Worm (Caenorhabditis elegans) whole organism, L4 larva: ENCODE data around the gene F56D6.12.

Source experiments
- F26F4.8 ChIP-seq: fragments of 200-800 bp; sonication (Bioruptor generic); conservative IDR thresholded peaks from 2 replicates; pipeline ENCODE4 v1.3.6; 2022; ENCODE audit warnings: missing genetic modification characterization, missing compliant biosample characterization
- F44E2.7 ChIP-seq: fragments of 200-800 bp; sonication (Bioruptor generic); IDR thresholded peaks from 2 replicates; pipeline ENCODE4 v2.1.2; 2022; ENCODE audit warnings: missing genetic modification characterization, missing compliant biosample characterization
- R02D3.7 ChIP-seq: fragments of 150-350 bp; sonication (generic microtip); optimal IDR thresholded peaks from 3 replicates; lab custom pipeline; 2014; ENCODE audit warnings: missing biosample characterization, missing genetic modification characterization
- T20F7.1 ChIP-seq: fragments of 200-800 bp; sonication (Bioruptor generic); optimal IDR thresholded peaks from 2 replicates; lab custom pipeline; 2018; ENCODE audit warnings: mild to moderate bottlenecking, missing genetic modification characterization, missing compliant biosample characterization
- aly-2 ChIP-seq: sonication (generic microtip); optimal IDR thresholded peaks from 2 replicates; lab custom pipeline; 2018; ENCODE audit warnings: missing biosample characterization, missing genetic modification characterization
- ceh-20 ChIP-seq: fragments of 200-800 bp; sonication (Bioruptor generic); IDR thresholded peaks from 2 replicates; pipeline ENCODE4 v1.3.6; 2022; ENCODE audit warnings: missing genetic modification reagents, missing genetic modification characterization, missing compliant biosample characterization
- ceh-82 ChIP-seq: sonication (generic microtip); optimal IDR thresholded peaks from 2 replicates; lab custom pipeline; 2017; ENCODE audit warnings: missing biosample characterization, missing genetic modification characterization
- ces-1 ChIP-seq: fragments of 150-350 bp; sonication (generic microtip); optimal IDR thresholded peaks from 4 replicates; lab custom pipeline; 2014; ENCODE audit warnings: missing biosample characterization, missing genetic modification reagents, missing genetic modification characterization
- daf-12 ChIP-seq: fragments of 150-350 bp; optimal IDR thresholded peaks from 2 replicates; lab custom pipeline; 2014; ENCODE audit warnings: missing biosample characterization, missing genetic modification reagents, missing genetic modification characterization
- daf-16 ChIP-seq, 3 experiments: sonication (generic microtip); optimal IDR thresholded peaks; 2 replicates each; lab custom pipeline; 2016 to 2017; ENCODE audit warnings: missing genetic modification characterization in 3 of 3, missing genetic modification reagents in 3 of 3, mild to moderate bottlenecking in 2 of 3, missing compliant biosample characterization in 2 of 3, missing biosample characterization in 1 of 3, moderate library complexity in 1 of 3
- dmd-8 ChIP-seq: fragments of 200-800 bp; sonication (Bioruptor generic); IDR thresholded peaks from 2 replicates; pipeline ENCODE4 v1.3.6; 2022; ENCODE audit warnings: missing genetic modification characterization, missing compliant biosample characterization
- dve-1 ChIP-seq: sonication (generic microtip); optimal IDR thresholded peaks from 2 replicates; lab custom pipeline; 2017; ENCODE audit warnings: antibody characterized with exemption, mild to moderate bottlenecking, missing genetic modification characterization, missing compliant biosample characterization; ENCODE audit not compliant: insufficient read depth
- fkh-10 ChIP-seq: fragments of 150-350 bp; optimal IDR thresholded peaks from 2 replicates; lab custom pipeline; 2014; ENCODE audit warnings: missing biosample characterization, missing genetic modification reagents, missing genetic modification characterization
- hlh-11 ChIP-seq: fragments of 200-800 bp; sonication (Bioruptor generic); optimal IDR thresholded peaks from 2 replicates; lab custom pipeline; 2018; ENCODE audit warnings: mild to moderate bottlenecking, missing genetic modification characterization, missing compliant biosample characterization
- hmg-1.1 ChIP-seq: fragments of 200-800 bp; sonication (Bioruptor generic); IDR thresholded peaks from 2 replicates; pipeline ENCODE4 v1.3.6; 2022; ENCODE audit warnings: missing genetic modification reagents, missing genetic modification characterization, missing compliant biosample characterization
- lim-7 ChIP-seq: fragments of 200-800 bp; sonication (Bioruptor generic); IDR thresholded peaks from 2 replicates; pipeline ENCODE4 v1.3.6; 2022; ENCODE audit warnings: missing genetic modification characterization, missing compliant biosample characterization
- lin-1 ChIP-seq: fragments of 200-800 bp; sonication (Bioruptor generic); IDR thresholded peaks from 2 replicates; pipeline ENCODE4 v1.3.6; 2022; ENCODE audit warnings: missing genetic modification reagents, missing genetic modification characterization, missing compliant biosample characterization
- lin-15B ChIP-seq: fragments of 150-350 bp; sonication (generic microtip); optimal IDR thresholded peaks from 3 replicates; lab custom pipeline; 2014; ENCODE audit warnings: missing biosample characterization, missing genetic modification characterization
- lin-38 ChIP-seq: fragments of 200-800 bp; sonication (Bioruptor generic); IDR thresholded peaks from 2 replicates; pipeline ENCODE4 v1.3.6; 2022; ENCODE audit warnings: missing genetic modification reagents, missing genetic modification characterization, missing compliant biosample characterization
- lsy-2 ChIP-seq, 2 experiments: fragments of 150-350 bp in 1 of 2; sonication (generic microtip) in 1 of 2; optimal IDR thresholded peaks; 2 replicates each; lab custom pipeline; 2014 to 2017; ENCODE audit warnings: missing biosample characterization in 2 of 2, missing genetic modification characterization in 2 of 2
- mdl-1 ChIP-seq, 2 experiments: fragments of 150-350 bp in 1 of 2; sonication (generic microtip) in 1 of 2; optimal IDR thresholded peaks; 2 replicates each; lab custom pipeline; 2014 to 2017; ENCODE audit warnings: missing biosample characterization in 2 of 2, missing genetic modification characterization in 2 of 2
- mdt-29 ChIP-seq: fragments of 200-800 bp; sonication (Bioruptor generic); IDR thresholded peaks from 2 replicates; pipeline ENCODE4 v1.3.6; 2022; ENCODE audit warnings: missing genetic modification reagents, missing genetic modification characterization, missing compliant biosample characterization
- mxl-3 ChIP-seq: fragments of 200-800 bp; sonication (Bioruptor generic); optimal IDR thresholded peaks from 2 replicates; lab custom pipeline; 2018; ENCODE audit warnings: mild to moderate bottlenecking, missing genetic modification characterization, missing compliant biosample characterization
- nhr-11 ChIP-seq: fragments of 150-350 bp; optimal IDR thresholded peaks from 2 replicates; lab custom pipeline; 2014; ENCODE audit warnings: missing biosample characterization, missing genetic modification characterization
- nhr-111 ChIP-seq: fragments of 200-800 bp; sonication (Bioruptor generic); optimal IDR thresholded peaks from 2 replicates; lab custom pipeline; 2018; ENCODE audit warnings: mild to moderate bottlenecking, missing genetic modification characterization, missing compliant biosample characterization
- nhr-42 ChIP-seq: fragments of 200-800 bp; sonication (Bioruptor generic); IDR thresholded peaks from 2 replicates; pipeline ENCODE4 v1.3.6; 2022; ENCODE audit warnings: missing genetic modification characterization, missing compliant biosample characterization
- nhr-48 ChIP-seq: sonication (generic microtip); optimal IDR thresholded peaks from 2 replicates; lab custom pipeline; 2016; ENCODE audit warnings: mild to moderate bottlenecking, missing genetic modification characterization, missing compliant biosample characterization
- nhr-76 ChIP-seq: fragments of 150-350 bp; optimal IDR thresholded peaks from 2 replicates; lab custom pipeline; 2014; ENCODE audit warnings: missing biosample characterization, missing genetic modification characterization
- pqm-1 ChIP-seq: sonication (generic microtip); optimal IDR thresholded peaks from 2 replicates; lab custom pipeline; 2017; ENCODE audit warnings: missing biosample characterization, missing genetic modification characterization
- saeg-2 ChIP-seq: fragments of 200-800 bp; sonication (Bioruptor generic); IDR thresholded peaks from 2 replicates; pipeline ENCODE4 v1.3.6; 2022; ENCODE audit warnings: missing genetic modification reagents, missing genetic modification characterization, missing compliant biosample characterization
- skn-1 ChIP-seq: fragments of 150-350 bp; optimal IDR thresholded peaks from 2 replicates; lab custom pipeline; 2014; ENCODE audit warnings: missing biosample characterization, missing genetic modification characterization
- snpc-1.2 ChIP-seq: fragments of 200-800 bp; sonication (Bioruptor generic); IDR thresholded peaks from 2 replicates; pipeline ENCODE4 v1.3.6; 2022; ENCODE audit warnings: missing genetic modification reagents, missing genetic modification characterization, missing compliant biosample characterization
- spr-3 ChIP-seq: fragments of 200-800 bp; sonication (Bioruptor generic); optimal IDR thresholded peaks from 2 replicates; lab custom pipeline; 2018; ENCODE audit warnings: mild to moderate bottlenecking, missing genetic modification characterization, missing compliant biosample characterization
- tra-1 ChIP-seq: fragments of 200-800 bp; sonication (Bioruptor generic); IDR thresholded peaks from 2 replicates; pipeline ENCODE4 v1.3.6; 2022; ENCODE audit warnings: missing genetic modification reagents, missing genetic modification characterization, missing compliant biosample characterization
- unc-130 ChIP-seq: sonication (generic microtip); optimal IDR thresholded peaks from 2 replicates; lab custom pipeline; 2016; ENCODE audit warnings: missing genetic modification reagents, missing genetic modification characterization, missing compliant biosample characterization
- zfp-2 ChIP-seq: sonication (generic microtip); optimal IDR thresholded peaks from 2 replicates; lab custom pipeline; 2016; ENCODE audit warnings: mild to moderate bottlenecking, missing genetic modification characterization, missing compliant biosample characterization

Gene F56D6.12

DNA sequence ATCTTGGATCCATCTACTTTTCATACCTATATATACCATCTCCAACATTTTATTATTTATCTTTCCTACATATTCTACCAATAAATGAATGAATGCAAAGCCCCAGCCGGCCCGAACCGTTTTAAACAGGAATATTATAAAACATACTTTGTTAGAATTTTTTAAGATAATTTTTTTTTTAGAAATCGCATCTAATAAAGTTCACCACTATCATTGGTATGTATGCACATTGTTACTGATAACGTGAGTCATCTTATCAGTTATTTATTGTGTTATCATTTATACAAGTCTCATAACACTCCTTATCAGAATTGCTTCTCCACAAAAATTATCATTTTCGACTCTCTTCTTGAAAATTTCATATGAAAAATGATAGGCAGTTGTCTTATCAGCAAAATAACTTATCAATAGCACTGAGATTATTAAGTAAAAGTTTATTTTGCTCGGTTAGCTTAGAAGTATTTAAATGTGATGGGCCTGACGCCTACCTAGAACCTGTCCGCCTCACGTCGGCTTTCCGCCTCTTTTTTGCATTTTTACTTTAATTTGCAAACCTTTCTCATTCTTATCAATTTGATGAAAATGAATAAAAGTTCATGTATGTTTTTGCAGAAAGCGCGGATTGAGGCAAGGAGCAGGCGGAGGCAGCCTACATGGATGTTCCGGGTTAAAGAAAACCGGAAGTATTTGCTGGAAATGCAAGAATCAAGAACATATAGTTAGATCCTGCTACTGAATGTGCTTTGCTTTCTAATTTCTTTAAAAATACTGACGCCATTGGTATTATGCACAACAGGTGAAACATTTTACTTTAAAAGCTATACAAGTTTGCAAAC, 8.0 kb upstream of the F56D6.12 start, which contains the start of gene srz-62 (continued):
- no peak for TF ChIP-seq unc-130 (GFP tag; lab: Kevin White, UChicago)
- TF ChIP-seq mdl-1 (tag; optimal IDR thresholded peaks at IDR 0.05; lab: Kevin White, UChicago) = peak in 1 of 2 experiments; percentile 70
- TF ChIP-seq tra-1 (GFP tag; lab: Robert Waterston, UW) = peak; percentile 95
- TF ChIP-seq ceh-20 (GFP tag; lab: Robert Waterston, UW) = peak; percentile 66; the same call in 1 of the 2 replicates

DNA sequence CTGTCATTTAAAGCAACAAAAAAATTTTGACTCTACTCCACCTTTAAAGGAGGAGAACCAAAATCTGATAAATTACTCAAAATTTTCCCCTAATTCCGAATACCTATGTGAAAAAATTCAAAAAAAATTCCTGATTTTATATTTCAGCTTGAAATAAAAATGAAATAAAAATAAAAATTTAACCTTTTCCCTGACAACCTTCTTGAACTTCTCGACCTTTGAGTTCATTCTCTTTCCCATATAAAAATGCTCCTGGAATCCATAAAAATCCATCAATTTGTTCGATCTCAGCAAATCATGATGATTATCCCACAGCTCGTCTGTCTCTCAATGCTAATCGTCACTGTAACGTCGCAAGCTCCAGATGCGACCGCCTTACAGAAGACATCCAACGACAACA, 5.0 kb upstream of the F56D6.12 start, which contains the start of gene F56D6.6:
Gene F56D6.6 (plus strand): TSS at position 301 of the 400 bp plus-strand sequence.
- TF ChIP-seq dve-1 (tag; lab: Kevin White, UChicago) (no peak), lin-15B (tag; lab: Kevin White, UChicago) (no peak), lin-38 (GFP tag; lab: Robert Waterston, UW) (no peak), daf-12 (tag; lab: Kevin White, UChicago) (no peak), lin-1 (GFP tag; lab: Robert Waterston, UW) (no peak), nhr-76 (tag; lab: Kevin White, UChicago) (no peak), saeg-2 (GFP tag; lab: Robert Waterston, UW) (no peak), lim-7 (GFP tag; lab: Robert Waterston, UW) (no peak), mxl-3 (GFP tag; lab: Kevin White, UChicago) (no peak), F26F4.8 (GFP tag; lab: Robert Waterston, UW) (no peak), nhr-48 (tag; lab: Kevin White, UChicago) (no peak), hlh-11 (tag; lab: Kevin White, UChicago) (no peak)

DNA sequence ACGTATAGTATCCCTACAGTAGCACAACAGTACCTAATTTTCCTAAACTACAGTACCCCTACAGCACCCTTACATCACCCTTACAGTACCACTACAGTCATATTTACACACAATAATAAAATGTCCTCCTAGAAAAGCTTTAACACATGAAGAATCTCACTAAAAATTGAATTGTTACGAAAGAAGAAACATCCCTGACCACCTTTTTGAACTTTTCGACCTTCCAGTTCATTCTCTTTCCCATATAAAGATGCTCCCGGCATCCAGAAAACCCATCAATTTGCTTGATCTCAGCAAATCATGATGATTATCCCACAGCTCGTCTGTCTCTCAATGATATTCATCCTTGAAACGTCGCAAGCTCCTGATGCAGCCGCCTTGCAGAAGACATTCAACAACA, 3.3 kb upstream of the F56D6.12 start, which contains the start of gene F56D6.21:
Gene F56D6.21 (plus strand): TSS at position 301 of the 400 bp plus-strand sequence.
- TF ChIP-seq snpc-1.2 (GFP tag; lab: Robert Waterston, UW) (no peak), dmd-8 (GFP tag; lab: Robert Waterston, UW) (no peak), lsy-2 (tag; optimal IDR thresholded peaks at IDR 0.05; lab: Kevin White, UChicago) (no peak), F44E2.7 (no peak), daf-16 (GFP tag; optimal IDR thresholded peaks at IDR 0.05; lab: Kevin White, UChicago) (no peak), daf-16 (tag; optimal IDR thresholded peaks at IDR 0.05; lab: Kevin White, UChicago) (no peak), mdl-1 (tag; optimal IDR thresholded peaks at IDR 0.05; lab: Kevin White, UChicago) (no peak), fkh-10 (GFP tag; lab: Kevin White, UChicago) (no peak), pqm-1 (tag; lab: Kevin White, UChicago) (no peak), ces-1 (GFP tag; lab: Kevin White, UChicago) (no peak), T20F7.1 (GFP tag; lab: Kevin White, UChicago) (no peak), zfp-2 (no peak), mdt-29 (GFP tag; lab: Robert Waterston, UW) (no peak), nhr-111 (GFP tag; lab: Kevin White, UChicago) (no peak), spr-3 (GFP tag; lab: Kevin White, UChicago) (no peak), nhr-11 (tag; lab: Kevin White, UChicago) (no peak), skn-1 (tag; lab: Kevin White, UChicago) (no peak)
- TF ChIP-seq, all 104 proteins: peak for 0

DNA sequence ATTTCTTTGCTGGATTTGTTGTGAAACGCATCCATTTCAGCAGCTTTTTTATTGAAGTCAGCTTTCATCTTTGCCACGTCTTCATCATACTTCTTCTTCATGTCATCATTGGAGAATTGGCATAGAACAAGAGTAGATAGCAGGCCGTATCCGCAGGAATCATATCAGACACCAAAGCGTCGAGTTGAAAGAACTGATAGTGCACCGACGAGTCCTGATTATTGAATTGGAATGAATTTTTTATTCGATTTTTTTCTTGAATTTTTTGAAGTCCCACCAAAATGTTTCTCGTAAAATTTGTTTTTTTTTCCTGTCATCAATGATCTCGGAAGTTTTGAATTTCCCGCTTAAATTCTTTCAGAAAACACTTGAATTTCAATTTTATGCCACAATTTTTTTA, 1.5 kb upstream of the F56D6.12 start, which contains the start of gene F56D6.11:
Gene F56D6.11 (minus strand): TSS at position 101 of the 400 bp plus-strand sequence.
- no peak for TF ChIP-seq nhr-42 (GFP tag; lab: Robert Waterston, UW)
- TF ChIP-seq aly-2 (tag; lab: Kevin White, UChicago) = no peak
- no peak for TF ChIP-seq F44E2.7
- TF ChIP-seq ceh-82 = no peak
- no peak for TF ChIP-seq mdl-1 (tag; optimal IDR thresholded peaks at IDR 0.05; lab: Kevin White, UChicago)
- TF ChIP-seq R02D3.7 (tag; lab: Kevin White, UChicago) = no peak
- TF ChIP-seq hmg-1.1 = no peak
- TF ChIP-seq zfp-2 = no peak
